Worm (Caenorhabditis elegans) whole organism, L1 larva: ENCODE results near the gene fmo-4.

Experiments used
- C04F5.9 ChIP-seq: sonication (generic microtip); optimal IDR thresholded peaks from 2 replicates; lab custom pipeline; 2016; ENCODE audit warnings: missing genetic modification characterization, missing compliant biosample characterization
- F16B12.6 ChIP-seq: fragments of 150-350 bp; optimal IDR thresholded peaks from 2 replicates; lab custom pipeline; 2014; ENCODE audit warnings: missing biosample characterization, missing genetic modification characterization
- ama-1 ChIP-seq: fragments of 150-350 bp; optimal IDR thresholded peaks from 2 replicates; lab custom pipeline; 2014
- blmp-1 ChIP-seq: fragments of 150-350 bp; optimal IDR thresholded peaks from 2 replicates; lab custom pipeline; 2014; ENCODE audit warnings: missing biosample characterization, missing genetic modification characterization
- ceh-8 ChIP-seq: fragments of 200-800 bp; sonication (Bioruptor generic); optimal IDR thresholded peaks from 2 replicates; lab custom pipeline; 2018; ENCODE audit warnings: mild to moderate bottlenecking, missing genetic modification characterization, moderate library complexity, missing compliant biosample characterization
- ceh-82 ChIP-seq, 3 experiments: fragments of 150-350 bp in 1 of 3; sonication (generic microtip) in 2 of 3; optimal IDR thresholded peaks; 2 replicates each; lab custom pipeline; 2014 to 2017; ENCODE audit warnings: missing biosample characterization in 3 of 3, missing genetic modification characterization in 3 of 3
- ceh-88 ChIP-seq: fragments of 200-800 bp; sonication (Bioruptor generic); IDR thresholded peaks from 2 replicates; pipeline ENCODE4 v1.3.6; 2022; ENCODE audit warnings: missing genetic modification characterization, missing compliant biosample characterization
- ceh-90 ChIP-seq: sonication (generic microtip); optimal IDR thresholded peaks from 2 replicates; lab custom pipeline; 2016; ENCODE audit warnings: missing genetic modification characterization, missing compliant biosample characterization
- ces-1 ChIP-seq: fragments of 150-350 bp; optimal IDR thresholded peaks from 2 replicates; lab custom pipeline; 2014; ENCODE audit warnings: missing biosample characterization, missing genetic modification reagents, missing genetic modification characterization
- dpl-1 ChIP-seq, 3 experiments: fragments of 150-350 bp in 2 of 3; sonication (generic microtip) in 1 of 3; optimal IDR thresholded peaks; 2 replicates each; lab custom pipeline; 2014 to 2017; ENCODE audit warnings: missing biosample characterization in 3 of 3, missing genetic modification characterization in 3 of 3, missing genetic modification reagents in 3 of 3
- dsc-1 ChIP-seq: sonication (generic microtip); optimal IDR thresholded peaks from 2 replicates; lab custom pipeline; 2016; ENCODE audit warnings: mild to moderate bottlenecking, missing genetic modification characterization, missing compliant biosample characterization
- egl-27 ChIP-seq, 2 experiments: fragments of 150-350 bp in 1 of 2; sonication (generic microtip); optimal IDR thresholded peaks; 3 replicates each; lab custom pipeline; 2017 to 2018; ENCODE audit warnings: missing biosample characterization in 2 of 2, missing genetic modification characterization in 2 of 2, missing genetic modification reagents in 2 of 2
- elt-2 ChIP-seq: sonication (generic microtip); optimal IDR thresholded peaks from 2 replicates; lab custom pipeline; 2016; ENCODE audit warnings: missing genetic modification characterization, mild to moderate bottlenecking, inconsistent platforms, missing compliant biosample characterization, missing genetic modification reagents
- ets-5 ChIP-seq: fragments of 200-800 bp; sonication (Bioruptor generic); IDR thresholded peaks from 2 replicates; pipeline ENCODE4 v1.3.6; 2022; ENCODE audit warnings: missing genetic modification characterization, missing compliant biosample characterization
- fkh-8 ChIP-seq: sonication (generic microtip); optimal IDR thresholded peaks from 2 replicates; lab custom pipeline; 2016; ENCODE audit warnings: mild to moderate bottlenecking, missing genetic modification characterization, missing compliant biosample characterization
- fos-1 ChIP-seq: fragments of 150-350 bp; optimal IDR thresholded peaks from 2 replicates; lab custom pipeline; 2014; ENCODE audit warnings: missing biosample characterization, missing genetic modification characterization
- hlh-4 ChIP-seq: sonication (generic microtip); optimal IDR thresholded peaks from 2 replicates; lab custom pipeline; 2016; ENCODE audit warnings: mild to moderate bottlenecking, missing genetic modification characterization, missing compliant biosample characterization
- hpl-2 ChIP-seq: fragments of 150-350 bp; optimal IDR thresholded peaks from 2 replicates; lab custom pipeline; 2014; ENCODE audit warnings: missing biosample characterization, missing genetic modification reagents, missing genetic modification characterization
- irx-1 ChIP-seq: sonication (generic microtip); optimal IDR thresholded peaks from 2 replicates; lab custom pipeline; 2016; ENCODE audit warnings: missing genetic modification characterization, missing compliant biosample characterization
- lin-15B ChIP-seq: fragments of 150-350 bp; sonication (generic microtip); optimal IDR thresholded peaks from 3 replicates; lab custom pipeline; 2014; ENCODE audit warnings: missing biosample characterization, missing genetic modification characterization
- lin-35 ChIP-seq, 2 experiments: fragments of 150-350 bp; optimal IDR thresholded peaks; 2 replicates each; lab custom pipeline; 2014; ENCODE audit warnings: missing biosample characterization in 2 of 2, missing genetic modification characterization in 2 of 2, missing genetic modification reagents in 2 of 2
- lir-3 ChIP-seq: sonication (generic microtip); optimal IDR thresholded peaks from 2 replicates; lab custom pipeline; 2016; ENCODE audit warnings: mild to moderate bottlenecking, missing genetic modification characterization, moderate library complexity, missing compliant biosample characterization; ENCODE audit not compliant: poor library complexity
- mdl-1 ChIP-seq, 2 experiments: fragments of 150-350 bp; optimal IDR thresholded peaks; 2 replicates each; lab custom pipeline; 2014 to 2017; ENCODE audit warnings: missing biosample characterization in 2 of 2, missing genetic modification characterization in 2 of 2, inconsistent platforms in 1 of 2
- nhr-11 ChIP-seq: fragments of 150-350 bp; optimal IDR thresholded peaks from 2 replicates; lab custom pipeline; 2014; ENCODE audit warnings: missing biosample characterization, missing genetic modification characterization
- nhr-20 ChIP-seq: sonication (generic microtip); optimal IDR thresholded peaks from 2 replicates; lab custom pipeline; 2016; ENCODE audit warnings: mild to moderate bottlenecking, missing genetic modification characterization, missing compliant biosample characterization
- nhr-28 ChIP-seq: fragments of 150-350 bp; optimal IDR thresholded peaks from 2 replicates; lab custom pipeline; 2014; ENCODE audit warnings: missing biosample characterization, missing genetic modification characterization
- nhr-47 ChIP-seq: sonication (generic microtip); optimal IDR thresholded peaks from 2 replicates; lab custom pipeline; 2016; ENCODE audit warnings: mild to moderate bottlenecking, missing genetic modification characterization, moderate library complexity, missing compliant biosample characterization
- nhr-71 ChIP-seq: sonication (generic microtip); optimal IDR thresholded peaks from 2 replicates; lab custom pipeline; 2016; ENCODE audit warnings: mild to moderate bottlenecking, missing genetic modification characterization, moderate library complexity, missing compliant biosample characterization
- nhr-77 ChIP-seq: fragments of 150-350 bp; optimal IDR thresholded peaks from 2 replicates; lab custom pipeline; 2014; ENCODE audit warnings: missing biosample characterization, missing genetic modification characterization
- nhr-84 ChIP-seq: sonication (generic microtip); optimal IDR thresholded peaks from 2 replicates; lab custom pipeline; 2017; ENCODE audit warnings: missing biosample characterization, missing genetic modification characterization
- nhr-85 ChIP-seq: sonication (generic microtip); peaks from one replicate; lab custom pipeline; 2016; ENCODE audit warnings: missing genetic modification characterization, inconsistent platforms, missing compliant biosample characterization
- pax-3 ChIP-seq: fragments of 200-800 bp; sonication (Bioruptor generic); optimal IDR thresholded peaks from 2 replicates; lab custom pipeline; 2018; ENCODE audit warnings: mild to moderate bottlenecking, missing genetic modification characterization, moderate library complexity, missing compliant biosample characterization
- skn-1 ChIP-seq: fragments of 150-350 bp; optimal IDR thresholded peaks from 2 replicates; lab custom pipeline; 2014; ENCODE audit warnings: missing biosample characterization, missing genetic modification characterization
- snu-23 ChIP-seq: sonication (generic microtip); optimal IDR thresholded peaks from 2 replicates; lab custom pipeline; 2016; ENCODE audit warnings: missing genetic modification characterization, missing compliant biosample characterization
- swsn-7 ChIP-seq: sonication (generic microtip); optimal IDR thresholded peaks from 2 replicates; lab custom pipeline; 2016; ENCODE audit warnings: missing genetic modification characterization, missing compliant biosample characterization
- tbx-2 ChIP-seq: sonication (generic microtip); optimal IDR thresholded peaks from 2 replicates; lab custom pipeline; 2016; ENCODE audit warnings: missing genetic modification characterization, missing compliant biosample characterization
- xbp-1 ChIP-seq: sonication (generic microtip); optimal IDR thresholded peaks from 2 replicates; lab custom pipeline; 2016; ENCODE audit warnings: missing genetic modification characterization, missing compliant biosample characterization
- zip-4 ChIP-seq: fragments of 200-800 bp; sonication (Bioruptor generic); optimal IDR thresholded peaks from 2 replicates; lab custom pipeline; 2018; ENCODE audit warnings: mild to moderate bottlenecking, missing genetic modification characterization, moderate library complexity, missing compliant biosample characterization
- ztf-4 ChIP-seq: fragments of 150-350 bp; optimal IDR thresholded peaks from 2 replicates; lab custom pipeline; 2014; ENCODE audit warnings: missing biosample characterization, missing genetic modification characterization

The fmo-4 gene

ce11 chrV:13591504-13592174, 14.9 kb downstream of the fmo-4 start, which contains the start of gene tbcb-1 (continued):
- TF ChIP-seq nhr-20: peak; percentile 60

- TF ChIP-seq ztf-4 (tag; lab: Kevin White, UChicago): no peak
- TF ChIP-seq C04F5.9: no peak
- TF ChIP-seq elt-2 (tag; lab: Kevin White, UChicago): no peak
- TF ChIP-seq hlh-4 (tag; lab: Kevin White, UChicago): no peak
- TF ChIP-seq ceh-82 (tag; optimal IDR thresholded peaks at IDR 0.05; lab: Kevin White, UChicago): no peak
- TF ChIP-seq nhr-71 (tag; lab: Kevin White, UChicago): no peak
- TF ChIP-seq ceh-8 (GFP tag; lab: Kevin White, UChicago): no peak
- no peak for TF ChIP-seq snu-23 (GFP tag; lab: Kevin White, UChicago)
- no peak for TF ChIP-seq xbp-1 (tag; lab: Kevin White, UChicago)
- no peak for TF ChIP-seq nhr-28 (tag; lab: Kevin White, UChicago)
- no peak for TF ChIP-seq nhr-11
- TF ChIP-seq lin-15B (tag; lab: Kevin White, UChicago): no peak
- TF ChIP-seq, all 84 proteins: peak for 0
These were observed 16.9 kb downstream of the fmo-4 start, which contains the start of the genes F53F4.2 and F53F4.18 for ce11 chrV:13589494-13590176. F53F4.2 (minus strand) TSS chrV:13589594. F53F4.18 (plus strand) TSS chrV:13590126.

- TF ChIP-seq fkh-8 (no peak), lin-35 (GFP tag; optimal IDR thresholded peaks at IDR 0.05; lab: Kevin White, UChicago) (no peak), snu-23 (GFP tag; lab: Kevin White, UChicago) (no peak), swsn-7 (tag; lab: Kevin White, UChicago) (no peak), C04F5.9 (no peak), F16B12.6 (tag; lab: Kevin White, UChicago) (no peak), dsc-1 (no peak), pax-3 (tag; lab: Kevin White, UChicago) (no peak), irx-1 (tag; lab: Kevin White, UChicago) (no peak), zip-4 (GFP tag; lab: Kevin White, UChicago) (no peak), nhr-28 (tag; lab: Kevin White, UChicago) (no peak), ets-5 (GFP tag; lab: Robert Waterston, UW) (no peak), lir-3 (tag; lab: Kevin White, UChicago) (no peak), dpl-1 (GFP tag; optimal IDR thresholded peaks at IDR 0.05; lab: Kevin White, UChicago) (no peak)
These were observed 18.6 kb downstream of the fmo-4 start, which contains the start of gene F53F4.17 for ce11 chrV:13587902-13588301. F53F4.17 (plus strand) TSS chrV:13588202.

- TF ChIP-seq tbx-2 (tag; lab: Kevin White, UChicago): no peak
- TF ChIP-seq nhr-47 (tag; lab: Kevin White, UChicago): no peak
- TF ChIP-seq mdl-1 (tag; optimal IDR thresholded peaks at IDR 0.05; lab: Kevin White, UChicago): no peak
- TF ChIP-seq lir-3 (tag; lab: Kevin White, UChicago): no peak
- TF ChIP-seq fos-1: no peak
- TF ChIP-seq egl-27 (tag; optimal IDR thresholded peaks at IDR 0.05; lab: Kevin White, UChicago): no peak
- no peak for TF ChIP-seq ces-1
- no peak for TF ChIP-seq snu-23 (GFP tag; lab: Kevin White, UChicago)
- no peak for TF ChIP-seq ztf-4 (tag; lab: Kevin White, UChicago)
- TF ChIP-seq nhr-84 (tag; lab: Kevin White, UChicago): no peak
- TF ChIP-seq ceh-8 (GFP tag; lab: Kevin White, UChicago): no peak
- no peak for TF ChIP-seq skn-1 (tag; lab: Kevin White, UChicago)
- no peak for TF ChIP-seq ceh-88 (GFP tag; lab: Robert Waterston, UW)
- no peak for TF ChIP-seq hpl-2 (GFP tag; lab: Kevin White, UChicago)
- TF ChIP-seq blmp-1: no peak
- TF ChIP-seq nhr-77 (tag; lab: Kevin White, UChicago): no peak
- no peak for TF ChIP-seq ama-1 (lab: Kevin White, UChicago)
- TF ChIP-seq nhr-85 (tag; lab: Kevin White, UChicago): no peak
- TF ChIP-seq ceh-90 (tag; lab: Kevin White, UChicago): no peak
These were observed 22.0 kb downstream of the fmo-4 start, which contains the start of gene F53F4.1 for ce11 chrV:13584484-13584883. F53F4.1 (plus strand) TSS chrV:13584784.
